Fruit fly (Drosophila melanogaster) whole organism, embryonic: ENCODE data around the gene dao.

Source experiments
- Atf-2 ChIP-seq: fragments of 200-800 bp; sonication (Bioruptor generic); optimal IDR thresholded peaks from 2 replicates; lab custom pipeline; 2016; ENCODE audit warnings: missing biosample characterization, missing genetic modification characterization
- C15 ChIP-seq: fragments of 200-800 bp; sonication (Bioruptor generic); IDR thresholded peaks from 3 replicates; pipeline ENCODE4 v1.3.6; 2022; ENCODE audit warnings: missing biosample characterization, missing genetic modification characterization
- CG10209 ChIP-seq: fragments of 200-800 bp; sonication (Bioruptor generic); optimal IDR thresholded peaks from 3 replicates; lab custom pipeline; 2017; ENCODE audit warnings: missing biosample characterization, mild to moderate bottlenecking, missing genetic modification characterization, missing genetic modification reagents
- CG10462 ChIP-seq: fragments of 200-800 bp; sonication (Bioruptor generic); optimal IDR thresholded peaks from 2 replicates; lab custom pipeline; 2016; ENCODE audit warnings: missing biosample characterization, missing genetic modification characterization
- CG11723 ChIP-seq: fragments of 200-800 bp; sonication (Bioruptor generic); optimal IDR thresholded peaks from 2 replicates; lab custom pipeline; 2017; ENCODE audit warnings: missing biosample characterization, mild to moderate bottlenecking, missing genetic modification characterization
- CG12219 ChIP-seq: fragments of 200-800 bp; sonication (Bioruptor generic); optimal IDR thresholded peaks from 3 replicates; lab custom pipeline; 2018; ENCODE audit warnings: missing biosample characterization, mild to moderate bottlenecking, missing genetic modification characterization
- CG14050 ChIP-seq: fragments of 200-800 bp; sonication (Bioruptor generic); IDR thresholded peaks from 3 replicates; pipeline ENCODE4 v1.3.6; 2022; ENCODE audit warnings: missing biosample characterization, missing genetic modification characterization
- CG14441 ChIP-seq: fragments of 200-800 bp; sonication (Bioruptor generic); IDR thresholded peaks from 2 replicates; pipeline ENCODE4 v1.3.6; 2022; ENCODE audit warnings: missing biosample characterization, missing genetic modification characterization
- CG15073 ChIP-seq: fragments of 200-800 bp; sonication (Bioruptor generic); optimal IDR thresholded peaks from 2 replicates; lab custom pipeline; 2016; ENCODE audit warnings: missing biosample characterization, missing genetic modification characterization
- CG15479 ChIP-seq: fragments of 200-800 bp; sonication (Bioruptor generic); optimal IDR thresholded peaks from 3 replicates; lab custom pipeline; 2019; ENCODE audit warnings: missing biosample characterization, mild to moderate bottlenecking, missing genetic modification characterization, moderate library complexity
- CG18262 ChIP-seq: fragments of 200-800 bp; optimal IDR thresholded peaks from 3 replicates; lab custom pipeline; 2019; ENCODE audit warnings: missing biosample characterization, mild to moderate bottlenecking, missing genetic modification characterization, moderate library complexity
- CG2889 ChIP-seq: fragments of 200-800 bp; sonication (Bioruptor generic); IDR thresholded peaks from 3 replicates; pipeline ENCODE4 v1.3.6; 2022; ENCODE audit warnings: missing biosample characterization, missing genetic modification characterization
- CG30403 ChIP-seq: fragments of 200-800 bp; sonication (Bioruptor generic); optimal IDR thresholded peaks from 3 replicates; lab custom pipeline; 2016; ENCODE audit warnings: missing biosample characterization, missing genetic modification characterization
- CG31388 ChIP-seq: fragments of 200-800 bp; sonication (Bioruptor generic); optimal IDR thresholded peaks from 2 replicates; lab custom pipeline; 2016; ENCODE audit warnings: missing biosample characterization, missing genetic modification characterization
- CG32767 ChIP-seq: fragments of 200-800 bp; sonication (Bioruptor generic); IDR thresholded peaks from 2 replicates; pipeline ENCODE4 v1.3.6; 2022; ENCODE audit warnings: missing biosample characterization, missing genetic modification characterization
- CG3847 ChIP-seq: fragments of 200-800 bp; sonication (Bioruptor generic); IDR thresholded peaks from 2 replicates; pipeline ENCODE4 v1.3.6; 2022; ENCODE audit warnings: missing biosample characterization, missing genetic modification characterization
- CG6683 ChIP-seq: fragments of 200-800 bp; sonication (Bioruptor generic); optimal IDR thresholded peaks from 2 replicates; lab custom pipeline; 2017; ENCODE audit warnings: missing biosample characterization, mild to moderate bottlenecking, missing genetic modification characterization, missing genetic modification reagents
- CG7556 ChIP-seq: fragments of 200-800 bp; sonication (Bioruptor generic); optimal IDR thresholded peaks from 2 replicates; lab custom pipeline; 2017; ENCODE audit warnings: missing biosample characterization, mild to moderate bottlenecking, missing genetic modification characterization
- D19B ChIP-seq: fragments of 200-800 bp; sonication (Bioruptor generic); optimal IDR thresholded peaks from 2 replicates; lab custom pipeline; 2017; ENCODE audit warnings: missing biosample characterization, mild to moderate bottlenecking, missing genetic modification characterization
- Dll ChIP-seq: fragments of 200-800 bp; sonication (Bioruptor generic); IDR thresholded peaks from 4 replicates; pipeline ENCODE4 v1.3.6; 2022; ENCODE audit warnings: missing biosample characterization, missing genetic modification characterization; ENCODE audit not compliant: partially characterized antibody
- Dp ChIP-seq: fragments of 200-800 bp; sonication (Bioruptor generic); optimal IDR thresholded peaks from 2 replicates; lab custom pipeline; 2018; ENCODE audit warnings: missing biosample characterization, mild to moderate bottlenecking, missing genetic modification characterization, moderate library complexity
- Drgx ChIP-seq: fragments of 200-800 bp; sonication (Bioruptor generic); IDR thresholded peaks from 2 replicates; pipeline ENCODE4 v1.3.6; 2022; ENCODE audit warnings: missing biosample characterization, missing genetic modification characterization
- Hand ChIP-seq: fragments of 200-800 bp; sonication (Bioruptor generic); optimal IDR thresholded peaks from 2 replicates; lab custom pipeline; 2017; ENCODE audit warnings: mild to moderate bottlenecking, missing biosample characterization, missing genetic modification reagents, missing genetic modification characterization
- Hey ChIP-seq: fragments of 200-800 bp; sonication (Bioruptor generic); optimal IDR thresholded peaks from 3 replicates; lab custom pipeline; 2018; ENCODE audit warnings: missing biosample characterization, mild to moderate bottlenecking, missing genetic modification characterization
- HmgZ ChIP-seq: fragments of 200-800 bp; sonication (Bioruptor generic); optimal IDR thresholded peaks from 2 replicates; lab custom pipeline; 2018; ENCODE audit warnings: missing biosample characterization, mild to moderate bottlenecking, missing genetic modification characterization
- Hmx ChIP-seq: fragments of 200-800 bp; sonication (Bioruptor generic); optimal IDR thresholded peaks from 2 replicates; lab custom pipeline; 2016; ENCODE audit warnings: missing biosample characterization, missing genetic modification characterization
- Mrtf ChIP-seq: fragments of 200-800 bp; sonication (Bioruptor generic); IDR thresholded peaks from 3 replicates; pipeline ENCODE4 v1.3.6; 2022; ENCODE audit warnings: missing biosample characterization, missing genetic modification characterization
- Nf-YA ChIP-seq: fragments of 200-800 bp; sonication (Bioruptor generic); IDR thresholded peaks from 2 replicates; pipeline ENCODE4 v1.3.6; 2022; ENCODE audit warnings: missing biosample characterization, missing genetic modification characterization
- Nf-YC ChIP-seq: fragments of 200-800 bp; optimal IDR thresholded peaks from 3 replicates; lab custom pipeline; 2019; ENCODE audit warnings: missing biosample characterization, mild to moderate bottlenecking, missing genetic modification characterization, moderate library complexity
- Ravus ChIP-seq: fragments of 200-800 bp; sonication (Bioruptor generic); IDR thresholded peaks from 2 replicates; pipeline ENCODE4 v1.3.6; 2022; ENCODE audit warnings: missing biosample characterization, missing genetic modification characterization
- Stat92E ChIP-seq, 3 experiments: fragments of >200 bp in 2 of 3; fragments of 200-800 bp in 1 of 3; sonication (Bioruptor generic) in 1 of 3; optimal IDR thresholded peaks; 2 replicates each; lab custom pipeline; 2017 to 2019; ENCODE audit warnings: missing biosample characterization in 3 of 3, missing genetic modification characterization in 3 of 3, mild to moderate bottlenecking in 1 of 3, moderate library complexity in 1 of 3
- al ChIP-seq: fragments of 200-800 bp; sonication (Bioruptor generic); IDR thresholded peaks from 2 replicates; pipeline ENCODE4 v1.3.6; 2022; ENCODE audit warnings: missing biosample characterization, missing genetic modification characterization
- amos ChIP-seq: fragments of 200-800 bp; sonication (Bioruptor generic); IDR thresholded peaks from 2 replicates; pipeline ENCODE4 v1.3.6; 2022; ENCODE audit warnings: missing biosample characterization, missing genetic modification characterization; ENCODE audit not compliant: partially characterized antibody
- chif ChIP-seq, 2 experiments: fragments of 200-800 bp; sonication (Bioruptor generic); optimal IDR thresholded peaks; 3 replicates each; lab custom pipeline; 2016; ENCODE audit warnings: missing biosample characterization in 2 of 2, missing genetic modification characterization in 2 of 2
- croc ChIP-seq: fragments of 200-800 bp; sonication (Bioruptor generic); conservative IDR thresholded peaks from 3 replicates; pipeline ENCODE4 v1.3.6; 2022; ENCODE audit warnings: missing biosample characterization, missing genetic modification characterization
- dmrt99B ChIP-seq: fragments of 200-800 bp; sonication (Bioruptor generic); optimal IDR thresholded peaks from 2 replicates; lab custom pipeline; 2018; ENCODE audit warnings: missing biosample characterization, mild to moderate bottlenecking, missing genetic modification characterization, moderate library complexity
- exex ChIP-seq: fragments of 200-800 bp; sonication (Bioruptor generic); optimal IDR thresholded peaks from 4 replicates; lab custom pipeline; 2018; ENCODE audit warnings: missing biosample characterization, mild to moderate bottlenecking, missing genetic modification characterization, moderate library complexity
- ftz-f1 ChIP-seq: fragments of 200-800 bp; sonication (Bioruptor generic); optimal IDR thresholded peaks from 2 replicates; lab custom pipeline; 2016; ENCODE audit warnings: missing biosample characterization, missing genetic modification characterization
- gcm ChIP-seq: fragments of 200-800 bp; sonication (Bioruptor generic); optimal IDR thresholded peaks from 2 replicates; lab custom pipeline; 2019; ENCODE audit warnings: missing biosample characterization, mild to moderate bottlenecking, missing genetic modification characterization, moderate library complexity
- grau ChIP-seq: fragments of 200-800 bp; optimal IDR thresholded peaks from 3 replicates; lab custom pipeline; 2019; ENCODE audit warnings: missing biosample characterization, mild to moderate bottlenecking, missing genetic modification characterization, moderate library complexity
- gro ChIP-seq: fragments of 200-800 bp; sonication (Bioruptor generic); optimal IDR thresholded peaks from 2 replicates; lab custom pipeline; 2016; ENCODE audit warnings: missing biosample characterization, missing genetic modification characterization
- gt ChIP-seq: fragments of 200-800 bp; sonication (Bioruptor generic); IDR thresholded peaks from 2 replicates; pipeline ENCODE4 v1.3.6; 2022; ENCODE audit warnings: missing biosample characterization, missing genetic modification characterization
- nmo ChIP-seq: fragments of 200-800 bp; sonication (Bioruptor generic); optimal IDR thresholded peaks from 2 replicates; lab custom pipeline; 2018; ENCODE audit warnings: missing biosample characterization, mild to moderate bottlenecking, missing genetic modification characterization, moderate library complexity
- pho ChIP-seq: fragments of 200-800 bp; sonication (Bioruptor generic); optimal IDR thresholded peaks from 2 replicates; lab custom pipeline; 2016; ENCODE audit warnings: missing biosample characterization, missing genetic modification characterization
- pnt ChIP-seq: fragments of 200-800 bp; sonication (Bioruptor generic); optimal IDR thresholded peaks from 3 replicates; lab custom pipeline; 2016; ENCODE audit warnings: missing biosample characterization, missing genetic modification characterization
- row ChIP-seq: fragments of 200-800 bp; sonication (Bioruptor generic); IDR thresholded peaks from 3 replicates; pipeline ENCODE4 v1.3.6; 2022; ENCODE audit warnings: missing biosample characterization, missing genetic modification characterization
- seq ChIP-seq: fragments of 200-800 bp; sonication (Bioruptor generic); IDR thresholded peaks from 2 replicates; pipeline ENCODE4 v1.3.6; 2022; ENCODE audit warnings: missing biosample characterization, missing genetic modification characterization
- sqz ChIP-seq: fragments of 200-800 bp; sonication (Bioruptor generic); optimal IDR thresholded peaks from 3 replicates; lab custom pipeline; 2018; ENCODE audit warnings: missing biosample characterization, mild to moderate bottlenecking, missing genetic modification characterization
- sr ChIP-seq: fragments of 200-800 bp; sonication (Bioruptor generic); IDR thresholded peaks from 3 replicates; pipeline ENCODE4 v1.3.6; 2022; ENCODE audit warnings: missing biosample characterization, missing genetic modification characterization
- tgo ChIP-seq: fragments of 200-800 bp; sonication (Bioruptor generic); IDR thresholded peaks from 3 replicates; pipeline ENCODE4 v1.3.6; 2022; ENCODE audit warnings: missing biosample characterization, missing genetic modification characterization
- yki ChIP-seq: fragments of >200 bp; optimal IDR thresholded peaks from 3 replicates; lab custom pipeline; 2018

The dao gene

DNA sequence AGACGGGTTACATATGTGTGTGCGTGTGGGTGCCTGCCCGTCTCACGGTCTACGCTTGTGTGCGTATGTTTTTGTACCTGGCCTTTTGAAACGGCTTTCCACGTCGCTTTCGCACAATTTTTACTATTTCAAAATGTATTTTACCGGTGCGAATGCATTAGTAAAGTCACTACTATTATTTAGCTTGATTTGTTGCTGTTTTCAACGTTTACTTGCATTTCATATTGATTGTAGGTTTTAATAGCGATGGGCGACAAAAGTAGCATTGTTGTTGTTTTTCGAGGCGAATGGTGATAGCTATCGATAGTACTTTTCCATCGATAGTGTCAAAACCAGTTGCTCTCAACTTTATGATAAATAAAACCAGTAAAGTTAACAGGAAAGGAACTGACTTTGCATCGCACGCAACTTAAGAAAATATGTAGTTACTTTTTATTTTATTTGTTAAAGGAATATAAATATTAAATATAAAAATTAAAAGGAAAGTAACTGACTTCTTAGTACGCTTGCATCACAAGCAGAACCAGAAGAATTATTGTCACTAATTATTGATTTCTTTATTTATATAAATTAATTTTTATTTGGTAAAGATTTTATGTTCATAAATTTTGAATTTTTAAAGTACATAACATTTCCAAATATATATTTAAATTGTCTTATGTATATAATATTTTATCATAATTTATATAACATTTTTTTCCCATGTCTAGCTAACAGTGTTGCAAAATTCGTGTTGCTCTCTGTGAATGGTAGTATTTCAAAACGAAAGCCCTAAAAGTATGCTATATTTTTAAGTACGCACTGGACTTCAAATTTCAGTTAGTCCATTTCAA is 23.3 kb downstream of the dao start, which contains the start of gene Cul3 (continued):
- TF ChIP-seq pho (no peak), CG3847 (no peak), CG10209 (GFP tag; lab: Kevin White, UChicago) (no peak), Nf-YC (peak; percentile 52), CG30403 (no peak), croc (GFP tag; lab: Robert Waterston, UW) (no peak), Hand (GFP tag; lab: Kevin White, UChicago) (no peak), CG2889 (GFP tag; lab: Robert Waterston, UW) (no peak), Dp (GFP tag; lab: Kevin White, UChicago) (peak; percentile 65), Drgx (GFP tag; lab: Robert Waterston, UW) (no peak), row (peak; percentile 85), Hmx (GFP tag; lab: Kevin White, UChicago) (no peak), CG14050 (GFP tag; lab: Robert Waterston, UW) (no peak), CG15073 (no peak), exex (no peak), sqz (GFP tag; lab: Kevin White, UChicago) (no peak), Dll (peak; percentile 85), Nf-YA (no peak), gro (GFP tag; lab: Kevin White, UChicago) (no peak), CG15479 (GFP tag; lab: Kevin White, UChicago) (no peak), Atf-2 (GFP tag; lab: Kevin White, UChicago) (no peak), CG14441 (GFP tag; lab: Robert Waterston, UW) (no peak), CG7556 (no peak), amos (GFP tag; lab: Robert Waterston, UW) (peak; percentile 83), grau (peak; percentile 40), pnt (GFP tag; lab: Kevin White, UChicago) (no peak), Ravus (no peak), yki (lab: Kevin White, UChicago) (no peak), CG32767 (GFP tag; lab: Robert Waterston, UW) (no peak), Stat92E (GFP tag; optimal IDR thresholded peaks at IDR 0.05; lab: Kevin White, UChicago) (no peak), HmgZ (tag; lab: Kevin White, UChicago) (no peak), tgo (GFP tag; lab: Robert Waterston, UW) (no peak), CG11723 (no peak), CG18262 (tag; lab: Kevin White, UChicago) (peak; percentile 52), chif (GFP tag; optimal IDR thresholded peaks at IDR 0.05; lab: Kevin White, UChicago) (no peak), gt (GFP tag; lab: Robert Waterston, UW) (no peak), seq (no peak), gcm (no peak), CG6683 (GFP tag; lab: Kevin White, UChicago) (no peak), Mrtf (GFP tag; lab: Robert Waterston, UW) (no peak), al (no peak), Hey (tag; lab: Kevin White, UChicago) (no peak), ftz-f1 (no peak), D19B (GFP tag; lab: Kevin White, UChicago) (no peak), CG31388 (GFP tag; lab: Kevin White, UChicago) (no peak), nmo (GFP tag; lab: Kevin White, UChicago) (peak; percentile 19), CG10462 (no peak), CG12219 (GFP tag; lab: Kevin White, UChicago) (no peak), sr (GFP tag; lab: Robert Waterston, UW) (no peak), dmrt99B (no peak), C15 (no peak)
